Worm (Caenorhabditis elegans) whole organism, L3 larva: ENCODE measurements around the gene ubl-1.

Experiments used
- R02D3.7 ChIP-seq: fragments of 150-350 bp; optimal IDR thresholded peaks from 2 replicates; lab custom pipeline; 2014; ENCODE audit warnings: missing biosample characterization, missing genetic modification characterization
- ZK546.5 ChIP-seq: sonication (generic microtip); optimal IDR thresholded peaks from 2 replicates; lab custom pipeline; 2017; ENCODE audit warnings: missing biosample characterization, missing genetic modification characterization
- aly-2 ChIP-seq: fragments of 150-350 bp; optimal IDR thresholded peaks from 2 replicates; lab custom pipeline; 2014; ENCODE audit warnings: missing biosample characterization, missing genetic modification characterization
- ama-1 ChIP-seq: fragments of 150-350 bp; optimal IDR thresholded peaks from 2 replicates; lab custom pipeline; 2018
- ceh-16 ChIP-seq: sonication (generic microtip); optimal IDR thresholded peaks from 2 replicates; lab custom pipeline; 2017; ENCODE audit warnings: missing biosample characterization, missing genetic modification characterization
- ceh-28 ChIP-seq: fragments of 150-350 bp; optimal IDR thresholded peaks from 2 replicates; lab custom pipeline; 2014; ENCODE audit warnings: missing biosample characterization, missing genetic modification reagents, missing genetic modification characterization
- ceh-82 ChIP-seq: fragments of 150-350 bp; optimal IDR thresholded peaks from 2 replicates; lab custom pipeline; 2014; ENCODE audit warnings: missing biosample characterization, missing genetic modification characterization
- ceh-9 ChIP-seq: sonication (generic microtip); optimal IDR thresholded peaks from 2 replicates; lab custom pipeline; 2018; ENCODE audit warnings: missing biosample characterization, missing genetic modification characterization
- daf-12 ChIP-seq: fragments of 150-350 bp; optimal IDR thresholded peaks from 2 replicates; lab custom pipeline; 2014; ENCODE audit warnings: missing biosample characterization, missing genetic modification reagents, missing genetic modification characterization
- egl-27 ChIP-seq: sonication (generic microtip); optimal IDR thresholded peaks from 4 replicates; lab custom pipeline; 2017; ENCODE audit warnings: missing biosample characterization, missing genetic modification reagents, missing genetic modification characterization
- egl-5 ChIP-seq: fragments of 150-350 bp; optimal IDR thresholded peaks from 2 replicates; lab custom pipeline; 2017; ENCODE audit warnings: missing biosample characterization, missing genetic modification reagents, missing genetic modification characterization, inconsistent platforms
- elt-1 ChIP-seq: fragments of 150-350 bp; optimal IDR thresholded peaks from 2 replicates; lab custom pipeline; 2014; ENCODE audit warnings: missing biosample characterization, missing genetic modification characterization
- elt-2 ChIP-seq: sonication (generic microtip); optimal IDR thresholded peaks from 2 replicates; lab custom pipeline; 2016; ENCODE audit warnings: missing genetic modification reagents, mild to moderate bottlenecking, missing genetic modification characterization, missing compliant biosample characterization
- elt-3 ChIP-seq, 3 experiments: fragments of 150-350 bp in 1 of 3; sonication (generic microtip) in 2 of 3; optimal IDR thresholded peaks; 2 replicates in 2 of 3; 4 replicates in 1 of 3; lab custom pipeline; 2014 to 2017; ENCODE audit warnings: missing biosample characterization in 3 of 3, missing genetic modification characterization in 3 of 3
- eor-1 ChIP-seq, 2 experiments: fragments of 150-350 bp; optimal IDR thresholded peaks; 2 replicates each; lab custom pipeline; 2014 to 2018; ENCODE audit warnings: missing biosample characterization in 2 of 2, missing genetic modification characterization in 2 of 2
- fkh-10 ChIP-seq: sonication (generic microtip); optimal IDR thresholded peaks from 2 replicates; lab custom pipeline; 2017; ENCODE audit warnings: missing biosample characterization, missing genetic modification reagents, missing genetic modification characterization
- fkh-2 ChIP-seq: fragments of 150-350 bp; optimal IDR thresholded peaks from 2 replicates; lab custom pipeline; 2014; ENCODE audit warnings: missing biosample characterization, missing genetic modification reagents, missing genetic modification characterization
- fos-1 ChIP-seq: fragments of 150-350 bp; optimal IDR thresholded peaks from 2 replicates; lab custom pipeline; 2014; ENCODE audit warnings: missing biosample characterization, missing genetic modification characterization
- hmg-11 ChIP-seq: sonication (generic microtip); optimal IDR thresholded peaks from 2 replicates; lab custom pipeline; 2016; ENCODE audit warnings: missing genetic modification characterization, missing compliant biosample characterization
- jun-1 ChIP-seq: fragments of 150-350 bp; optimal IDR thresholded peaks from 2 replicates; lab custom pipeline; 2014; ENCODE audit warnings: missing biosample characterization, missing genetic modification reagents, missing genetic modification characterization
- lin-15B ChIP-seq: fragments of 150-350 bp; optimal IDR thresholded peaks from 2 replicates; lab custom pipeline; 2014; ENCODE audit warnings: missing biosample characterization, missing genetic modification characterization
- lin-39 ChIP-seq: fragments of 150-350 bp; optimal IDR thresholded peaks from 2 replicates; lab custom pipeline; 2018; ENCODE audit warnings: missing biosample characterization, missing genetic modification reagents, missing genetic modification characterization
- lsy-12 ChIP-seq: sonication (generic microtip); optimal IDR thresholded peaks from 2 replicates; lab custom pipeline; 2016; ENCODE audit warnings: mild to moderate bottlenecking, missing genetic modification characterization, missing compliant biosample characterization
- mdl-1 ChIP-seq: fragments of 150-350 bp; optimal IDR thresholded peaks from 2 replicates; lab custom pipeline; 2014; ENCODE audit warnings: missing biosample characterization, missing genetic modification characterization
- mml-1 ChIP-seq: fragments of 150-350 bp; sonication (generic microtip); optimal IDR thresholded peaks from 3 replicates; lab custom pipeline; 2014; ENCODE audit warnings: missing biosample characterization, missing genetic modification characterization
- nfya-1 ChIP-seq: sonication (generic microtip); optimal IDR thresholded peaks from 2 replicates; lab custom pipeline; 2017; ENCODE audit warnings: missing genetic modification characterization, mild to moderate bottlenecking, missing compliant biosample characterization, antibody characterized with exemption, moderate library complexity; ENCODE audit not compliant: insufficient read depth
- nhr-11 ChIP-seq: fragments of 150-350 bp; optimal IDR thresholded peaks from 2 replicates; lab custom pipeline; 2014; ENCODE audit warnings: missing biosample characterization, missing genetic modification characterization
- nhr-12 ChIP-seq: fragments of 150-350 bp; optimal IDR thresholded peaks from 2 replicates; lab custom pipeline; 2014; ENCODE audit warnings: missing biosample characterization, missing genetic modification characterization
- nhr-23 ChIP-seq: fragments of 150-350 bp; optimal IDR thresholded peaks from 2 replicates; lab custom pipeline; 2014; ENCODE audit warnings: missing biosample characterization, missing genetic modification reagents, missing genetic modification characterization
- nhr-237 ChIP-seq: fragments of 150-350 bp; optimal IDR thresholded peaks from 2 replicates; lab custom pipeline; 2014; ENCODE audit warnings: missing biosample characterization, missing genetic modification characterization
- nhr-25 ChIP-seq: sonication (generic microtip); optimal IDR thresholded peaks from 2 replicates; lab custom pipeline; 2017; ENCODE audit warnings: missing biosample characterization, missing genetic modification characterization
- nhr-28 ChIP-seq: fragments of 150-350 bp; optimal IDR thresholded peaks from 2 replicates; lab custom pipeline; 2014; ENCODE audit warnings: missing biosample characterization, missing genetic modification characterization
- nhr-43 ChIP-seq: sonication (generic microtip); optimal IDR thresholded peaks from 2 replicates; lab custom pipeline; 2016; ENCODE audit warnings: mild to moderate bottlenecking, missing genetic modification characterization, missing compliant biosample characterization; ENCODE audit not compliant: poor library complexity, severe bottlenecking
- nhr-67 ChIP-seq: fragments of 150-350 bp; optimal IDR thresholded peaks from 2 replicates; lab custom pipeline; 2014; ENCODE audit warnings: missing biosample characterization, missing genetic modification characterization
- nhr-76 ChIP-seq: fragments of 150-350 bp; sonication (generic microtip); optimal IDR thresholded peaks from 5 replicates; lab custom pipeline; 2014; ENCODE audit warnings: missing biosample characterization, missing genetic modification characterization
- nhr-77 ChIP-seq: fragments of 150-350 bp; optimal IDR thresholded peaks from 2 replicates; lab custom pipeline; 2014; ENCODE audit warnings: missing biosample characterization, missing genetic modification characterization
- pha-4 ChIP-seq: fragments of 150-350 bp; optimal IDR thresholded peaks from 2 replicates; lab custom pipeline; 2014; ENCODE audit warnings: missing biosample characterization, missing genetic modification reagents, missing genetic modification characterization
- pqm-1 ChIP-seq: fragments of 150-350 bp; optimal IDR thresholded peaks from 2 replicates; lab custom pipeline; 2017; ENCODE audit warnings: missing biosample characterization, missing genetic modification characterization, inconsistent platforms
- sea-2 ChIP-seq: fragments of 150-350 bp; sonication (generic microtip); optimal IDR thresholded peaks from 4 replicates; lab custom pipeline; 2014; ENCODE audit warnings: missing biosample characterization, missing genetic modification reagents, missing genetic modification characterization
- skn-1 ChIP-seq: fragments of 150-350 bp; optimal IDR thresholded peaks from 2 replicates; lab custom pipeline; 2014; ENCODE audit warnings: missing biosample characterization, missing genetic modification characterization
- snpc-4 ChIP-seq: fragments of 150-350 bp; optimal IDR thresholded peaks from 2 replicates; lab custom pipeline; 2014; ENCODE audit warnings: missing biosample characterization, missing genetic modification characterization
- tbx-2 ChIP-seq: sonication (generic microtip); optimal IDR thresholded peaks from 2 replicates; lab custom pipeline; 2016; ENCODE audit warnings: mild to moderate bottlenecking, missing genetic modification characterization, missing compliant biosample characterization
- unc-39 ChIP-seq: sonication (generic microtip); optimal IDR thresholded peaks from 4 replicates; lab custom pipeline; 2017; ENCODE audit warnings: missing biosample characterization, missing genetic modification characterization
- unc-62 ChIP-seq: fragments of 150-350 bp; sonication (generic microtip); optimal IDR thresholded peaks from 4 replicates; lab custom pipeline; 2014; ENCODE audit warnings: missing biosample characterization, missing genetic modification reagents, missing genetic modification characterization
- zag-1 ChIP-seq: fragments of 150-350 bp; optimal IDR thresholded peaks from 2 replicates; lab custom pipeline; 2014; ENCODE audit warnings: missing biosample characterization, missing genetic modification characterization
- ztf-11 ChIP-seq: fragments of 150-350 bp; optimal IDR thresholded peaks from 2 replicates; lab custom pipeline; 2014; ENCODE audit warnings: missing biosample characterization, missing genetic modification characterization
- ztf-4 ChIP-seq: fragments of 150-350 bp; optimal IDR thresholded peaks from 2 replicates; lab custom pipeline; 2014; ENCODE audit warnings: missing biosample characterization, missing genetic modification characterization

Gene ubl-1

DNA sequence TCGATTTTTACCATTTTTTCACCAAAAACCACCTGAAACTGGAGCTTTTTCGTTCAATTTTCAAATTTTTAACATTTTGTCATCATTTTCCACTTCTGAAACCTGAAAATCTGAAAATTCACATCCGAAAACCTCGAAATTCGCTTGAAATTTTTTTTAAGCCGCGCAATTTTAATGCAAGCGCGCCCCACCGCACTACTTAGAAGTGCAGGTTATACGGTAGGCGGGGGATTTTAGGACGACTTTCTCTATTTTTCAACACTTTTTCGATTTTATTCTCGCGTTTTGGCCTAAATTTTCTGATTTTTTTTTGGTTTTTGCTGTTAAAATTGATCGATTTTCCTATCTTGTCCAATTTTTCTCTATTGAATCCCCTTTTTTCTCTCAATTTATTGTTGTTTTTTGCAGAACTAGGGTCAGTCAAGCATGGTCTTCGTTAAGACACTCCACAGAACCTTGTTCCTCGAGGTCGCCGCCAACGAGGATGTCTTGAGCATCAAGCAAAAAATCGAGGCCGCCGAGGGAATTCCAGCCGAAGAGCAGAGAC is at the start of gene ubl-1:
Gene ubl-1 (plus strand): TSS at position 402 of the 547 bp plus-strand sequence.
- peak; percentile 55 for TF ChIP-seq lsy-12
- no peak for TF ChIP-seq nhr-237
- TF ChIP-seq elt-1 (tag; lab: Kevin White, UChicago): peak; percentile 45
- no peak for TF ChIP-seq ztf-11 (tag; lab: Kevin White, UChicago)
- no peak for TF ChIP-seq eor-1 (tag; optimal IDR thresholded peaks at IDR 0.05; lab: Kevin White, UChicago)
- no peak for TF ChIP-seq daf-12
- TF ChIP-seq unc-39 (tag; lab: Kevin White, UChicago): no peak
- peak; percentile 77 for TF ChIP-seq fkh-10 (GFP tag; lab: Kevin White, UChicago)
- TF ChIP-seq hmg-11: peak; percentile 27
- TF ChIP-seq pha-4 (tag; lab: Kevin White, UChicago): peak; percentile 95
- peak; percentile 24 for TF ChIP-seq pqm-1 (tag; lab: Kevin White, UChicago)
- peak; percentile 81 for TF ChIP-seq R02D3.7 (tag; lab: Kevin White, UChicago)
- TF ChIP-seq elt-3 (tag; optimal IDR thresholded peaks at IDR 0.05; lab: Kevin White, UChicago): peak in 1 of 3 experiments; percentile 15
- peak; percentile 61 for TF ChIP-seq nhr-43
- TF ChIP-seq ceh-28 (tag; lab: Kevin White, UChicago): peak; percentile 64
- TF ChIP-seq tbx-2 (tag; lab: Kevin White, UChicago): no peak
- TF ChIP-seq zag-1 (tag; lab: Kevin White, UChicago): no peak
- no peak for TF ChIP-seq ceh-9
- TF ChIP-seq fkh-2 (tag; lab: Kevin White, UChicago): no peak
- peak; percentile 81 for TF ChIP-seq lin-39 (tag; lab: Kevin White, UChicago)
- TF ChIP-seq nhr-25 (tag; lab: Kevin White, UChicago): peak; percentile 88
- peak; percentile 46 for TF ChIP-seq ceh-82
- TF ChIP-seq lin-15B: peak; percentile 98
- peak; percentile 93 for TF ChIP-seq nhr-23 (tag; lab: Kevin White, UChicago)
- peak; percentile 60 for TF ChIP-seq egl-5 (tag; lab: Kevin White, UChicago)
- no peak for TF ChIP-seq mdl-1 (tag; lab: Kevin White, UChicago)
- TF ChIP-seq nhr-77: peak; percentile 54
- peak; percentile 97 for TF ChIP-seq nfya-1 (tag; lab: Kevin White, UChicago)
- no peak for TF ChIP-seq ceh-16 (tag; lab: Kevin White, UChicago)
- peak; percentile 41 for TF ChIP-seq nhr-11 (tag; lab: Kevin White, UChicago)
- TF ChIP-seq nhr-67 (tag; lab: Kevin White, UChicago): no peak
- TF ChIP-seq unc-62 (GFP tag; lab: Kevin White, UChicago): no peak
- no peak for TF ChIP-seq nhr-28
- TF ChIP-seq skn-1: peak; percentile 69
- TF ChIP-seq nhr-76 (tag; lab: Kevin White, UChicago): no peak
- TF ChIP-seq ZK546.5: peak; percentile 89
- TF ChIP-seq jun-1 (tag; lab: Kevin White, UChicago): peak; percentile 80
- peak; percentile 85 for TF ChIP-seq snpc-4 (tag; lab: Kevin White, UChicago)
- no peak for TF ChIP-seq sea-2 (GFP tag; lab: Kevin White, UChicago)
- peak; percentile 17 for TF ChIP-seq ztf-4 (tag; lab: Kevin White, UChicago)
- TF ChIP-seq nhr-12 (tag; lab: Kevin White, UChicago): no peak
- TF ChIP-seq mml-1: no peak
- TF ChIP-seq fos-1: no peak
- TF ChIP-seq ama-1 (lab: Kevin White, UChicago): peak; percentile 22
- TF ChIP-seq egl-27 (tag; lab: Kevin White, UChicago): peak; percentile 8
- TF ChIP-seq elt-2 (tag; lab: Kevin White, UChicago): peak; percentile 49
- no peak for TF ChIP-seq aly-2 (tag; lab: Kevin White, UChicago)
